Worm (Caenorhabditis elegans): ENCODE results near the gene R11H6.5.

- TF ChIP-seq pha-4 (tag; optimal IDR thresholded peaks at IDR 0.05) (no peak), snpc-4 (tag; optimal IDR thresholded peaks at IDR 0.05) (no peak), ama-1 (optimal IDR thresholded peaks at IDR 0.05) (no peak), fos-1 (tag; optimal IDR thresholded peaks at IDR 0.05) (no peak), ZK546.5 (tag; optimal IDR thresholded peaks at IDR 0.05) (no peak), unc-62 (GFP tag; optimal IDR thresholded peaks at IDR 0.05) (no peak), nhr-25 (tag; optimal IDR thresholded peaks at IDR 0.05) (peak; percentile 82)
These were observed 48.8 kb upstream of the R11H6.5 start, which contains the start of gene srh-17 for ce11 chrV:14660608-14661355.
